Fruit fly (Drosophila melanogaster) whole organism, prepupa: Measurements from ENCODE around the gene idc.

Experiments
- Blimp-1 ChIP-seq: fragments of 200-800 bp; sonication (Bioruptor generic); optimal IDR thresholded peaks from 3 replicates; lab custom pipeline; 2017; ENCODE audit warnings: missing biosample characterization, missing genetic modification characterization, mild to moderate bottlenecking, moderate library complexity, missing genetic modification reagents
- CG10631 ChIP-seq: fragments of 200-800 bp; sonication (Bioruptor generic); optimal IDR thresholded peaks from 2 replicates; lab custom pipeline; 2016; ENCODE audit warnings: missing biosample characterization, missing genetic modification characterization
- CG11762 ChIP-seq: fragments of 200-800 bp; sonication (Bioruptor generic); optimal IDR thresholded peaks from 3 replicates; lab custom pipeline; 2016; ENCODE audit warnings: missing biosample characterization, missing genetic modification characterization; ENCODE audit not compliant: insufficient read depth
- CG15336 ChIP-seq: fragments of 200-800 bp; sonication (Bioruptor generic); IDR thresholded peaks from 2 replicates; pipeline ENCODE4 v1.3.6; 2022; ENCODE audit warnings: missing biosample characterization, missing genetic modification characterization
- CG1621 ChIP-seq: fragments of 200-800 bp; sonication (Bioruptor generic); optimal IDR thresholded peaks from 3 replicates; lab custom pipeline; 2018; ENCODE audit warnings: missing biosample characterization, mild to moderate bottlenecking, missing genetic modification characterization
- CG3032 ChIP-seq: fragments of 200-800 bp; optimal IDR thresholded peaks from 2 replicates; lab custom pipeline; 2019; ENCODE audit warnings: missing biosample characterization, mild to moderate bottlenecking, missing genetic modification characterization, moderate library complexity
- CG32006 ChIP-seq: fragments of 200-800 bp; sonication (Bioruptor generic); optimal IDR thresholded peaks from 3 replicates; lab custom pipeline; 2017; ENCODE audit warnings: missing biosample characterization, mild to moderate bottlenecking, missing genetic modification characterization
- CG34406 ChIP-seq: fragments of 200-800 bp; sonication (Bioruptor generic); optimal IDR thresholded peaks from 3 replicates; lab custom pipeline; 2016; ENCODE audit warnings: missing biosample characterization, missing genetic modification characterization
- CG3919 ChIP-seq: fragments of 200-800 bp; sonication (Bioruptor generic); optimal IDR thresholded peaks from 3 replicates; lab custom pipeline; 2016; ENCODE audit warnings: missing biosample characterization, missing genetic modification characterization
- CG4318 ChIP-seq: fragments of 200-800 bp; sonication (Bioruptor generic); optimal IDR thresholded peaks from 3 replicates; lab custom pipeline; 2017; ENCODE audit warnings: missing biosample characterization, mild to moderate bottlenecking, missing genetic modification characterization
- CG6276 ChIP-seq: fragments of 200-800 bp; sonication (Bioruptor generic); optimal IDR thresholded peaks from 2 replicates; lab custom pipeline; 2017; ENCODE audit warnings: missing biosample characterization, mild to moderate bottlenecking, missing genetic modification characterization
- CG6792 ChIP-seq: fragments of 200-800 bp; sonication (Bioruptor generic); optimal IDR thresholded peaks from 3 replicates; lab custom pipeline; 2016; ENCODE audit warnings: missing biosample characterization, missing genetic modification characterization
- CG6808 ChIP-seq: fragments of 200-800 bp; sonication (Bioruptor generic); optimal IDR thresholded peaks from 3 replicates; lab custom pipeline; 2017; ENCODE audit warnings: missing biosample characterization, missing genetic modification characterization, mild to moderate bottlenecking, moderate library complexity, missing genetic modification reagents
- CG6854 ChIP-seq: fragments of 200-800 bp; sonication (Bioruptor generic); optimal IDR thresholded peaks from 2 replicates; lab custom pipeline; 2017; ENCODE audit warnings: missing biosample characterization, mild to moderate bottlenecking, missing genetic modification characterization
- CG8119 ChIP-seq: fragments of 200-800 bp; sonication (Bioruptor generic); IDR thresholded peaks from 3 replicates; pipeline ENCODE4 v1.3.6; 2022; ENCODE audit warnings: missing biosample characterization, missing genetic modification characterization
- CG9139 ChIP-seq: fragments of 200-800 bp; sonication (Bioruptor generic); optimal IDR thresholded peaks from 3 replicates; lab custom pipeline; 2017; ENCODE audit warnings: missing biosample characterization, mild to moderate bottlenecking, missing genetic modification characterization
- Eip75B ChIP-seq: fragments of 200-800 bp; sonication (Bioruptor generic); optimal IDR thresholded peaks from 3 replicates; lab custom pipeline; 2016; ENCODE audit warnings: missing biosample characterization, missing genetic modification characterization
- Eip78C ChIP-seq: fragments of 200-800 bp; sonication (Bioruptor generic); peaks from one replicate; lab custom pipeline; 2016; ENCODE audit warnings: missing biosample characterization, missing genetic modification characterization
- Eip93F ChIP-seq: fragments of 200-800 bp; sonication (Bioruptor generic); optimal IDR thresholded peaks from 2 replicates; lab custom pipeline; 2016; ENCODE audit warnings: missing biosample characterization, mild to moderate bottlenecking, missing genetic modification characterization
- Ets21C ChIP-seq: fragments of 200-800 bp; sonication (Bioruptor generic); optimal IDR thresholded peaks from 3 replicates; lab custom pipeline; 2016; ENCODE audit warnings: missing biosample characterization, missing genetic modification characterization
- Gug ChIP-seq: fragments of 200-800 bp; sonication (Bioruptor generic); IDR thresholded peaks from 2 replicates; pipeline ENCODE4 v1.3.6; 2022; ENCODE audit warnings: missing biosample characterization, missing genetic modification characterization
- Hr38 ChIP-seq: sonication (Bioruptor generic); optimal IDR thresholded peaks from 2 replicates; lab custom pipeline; 2016; ENCODE audit warnings: missing biosample characterization, missing genetic modification characterization
- Hr4 ChIP-seq: fragments of 200-800 bp; sonication (Bioruptor generic); optimal IDR thresholded peaks from 3 replicates; lab custom pipeline; 2016; ENCODE audit warnings: missing biosample characterization, missing genetic modification characterization
- Lpt ChIP-seq: fragments of 200-800 bp; sonication (Bioruptor generic); optimal IDR thresholded peaks from 3 replicates; lab custom pipeline; 2016; ENCODE audit warnings: missing biosample characterization, missing genetic modification characterization
- Sox14 ChIP-seq: fragments of 200-800 bp; sonication (Bioruptor generic); optimal IDR thresholded peaks from 3 replicates; lab custom pipeline; 2016; ENCODE audit warnings: missing biosample characterization, missing genetic modification characterization
- Sox15 ChIP-seq: fragments of 200-800 bp; sonication (Bioruptor generic); optimal IDR thresholded peaks from 3 replicates; lab custom pipeline; 2016; ENCODE audit warnings: missing biosample characterization, missing genetic modification characterization
- acj6 ChIP-seq: fragments of 200-800 bp; sonication (Bioruptor generic); optimal IDR thresholded peaks from 3 replicates; lab custom pipeline; 2016; ENCODE audit warnings: missing biosample characterization, missing genetic modification characterization
- cyc ChIP-seq: fragments of 200-800 bp; sonication (Bioruptor generic); optimal IDR thresholded peaks from 3 replicates; lab custom pipeline; 2016; ENCODE audit warnings: missing biosample characterization, missing genetic modification characterization
- dac ChIP-seq: fragments of 200-800 bp; sonication (Bioruptor generic); optimal IDR thresholded peaks from 2 replicates; lab custom pipeline; 2017; ENCODE audit warnings: missing biosample characterization, mild to moderate bottlenecking, missing genetic modification characterization
- eg ChIP-seq: fragments of 200-800 bp; sonication (Bioruptor generic); IDR thresholded peaks from 3 replicates; pipeline ENCODE4 v1.3.6; 2022; ENCODE audit warnings: missing biosample characterization, missing genetic modification characterization
- fd85E ChIP-seq: fragments of 200-800 bp; sonication (Bioruptor generic); optimal IDR thresholded peaks from 3 replicates; lab custom pipeline; 2016; ENCODE audit warnings: missing biosample characterization, missing genetic modification characterization
- fkh ChIP-seq: fragments of 200-800 bp; sonication (Bioruptor generic); optimal IDR thresholded peaks from 3 replicates; lab custom pipeline; 2017; ENCODE audit warnings: missing biosample characterization, mild to moderate bottlenecking, missing genetic modification characterization, moderate library complexity
- lz ChIP-seq: fragments of 200-800 bp; sonication (Bioruptor generic); optimal IDR thresholded peaks from 3 replicates; lab custom pipeline; 2016; ENCODE audit warnings: missing biosample characterization, missing genetic modification characterization
- net ChIP-seq: fragments of 200-800 bp; sonication (Bioruptor generic); optimal IDR thresholded peaks from 3 replicates; lab custom pipeline; 2016; ENCODE audit warnings: missing biosample characterization, missing genetic modification characterization
- pdm3 ChIP-seq: fragments of 200-800 bp; sonication (Bioruptor generic); optimal IDR thresholded peaks from 3 replicates; lab custom pipeline; 2016; ENCODE audit warnings: missing biosample characterization, missing genetic modification characterization
- ss ChIP-seq, 2 experiments: fragments of 200-800 bp; sonication (Bioruptor generic); optimal IDR thresholded peaks; 2 replicates in 1 of 2; 3 replicates in 1 of 2; lab custom pipeline; 2017 to 2018; ENCODE audit warnings: mild to moderate bottlenecking in 2 of 2, missing biosample characterization in 2 of 2, missing genetic modification characterization in 2 of 2, moderate library complexity in 1 of 2
- svp ChIP-seq: fragments of 200-800 bp; sonication (Bioruptor generic); peaks from one replicate; lab custom pipeline; 2016; ENCODE audit warnings: missing biosample characterization, missing genetic modification characterization
- vri ChIP-seq: fragments of 200-800 bp; sonication (Bioruptor generic); optimal IDR thresholded peaks from 3 replicates; lab custom pipeline; 2016; ENCODE audit warnings: missing biosample characterization, mild to moderate bottlenecking, missing genetic modification characterization

idc gene

DNA sequence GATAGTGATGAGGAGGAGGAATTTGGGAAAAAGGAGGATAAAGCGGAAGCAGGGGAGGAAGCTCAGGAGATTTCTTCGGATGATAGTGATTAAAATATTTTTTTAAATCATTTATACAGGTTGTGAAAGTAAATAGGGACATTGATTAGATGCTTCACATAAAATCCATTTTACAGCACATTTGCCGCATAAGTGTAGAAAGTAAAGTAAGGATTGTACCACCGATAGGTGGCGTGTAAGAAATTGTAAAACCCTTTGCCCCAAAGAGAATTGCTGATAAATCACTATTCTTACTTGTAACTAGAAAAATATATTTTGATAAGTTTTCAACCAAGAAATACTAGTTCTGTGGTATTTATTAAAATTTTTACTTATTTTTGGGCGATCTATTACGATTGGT lies 27.3 kb downstream of the idc start:
- TF ChIP-seq Blimp-1 (GFP tag; lab: Kevin White, UChicago) (no peak), Ets21C (no peak)

DNA sequence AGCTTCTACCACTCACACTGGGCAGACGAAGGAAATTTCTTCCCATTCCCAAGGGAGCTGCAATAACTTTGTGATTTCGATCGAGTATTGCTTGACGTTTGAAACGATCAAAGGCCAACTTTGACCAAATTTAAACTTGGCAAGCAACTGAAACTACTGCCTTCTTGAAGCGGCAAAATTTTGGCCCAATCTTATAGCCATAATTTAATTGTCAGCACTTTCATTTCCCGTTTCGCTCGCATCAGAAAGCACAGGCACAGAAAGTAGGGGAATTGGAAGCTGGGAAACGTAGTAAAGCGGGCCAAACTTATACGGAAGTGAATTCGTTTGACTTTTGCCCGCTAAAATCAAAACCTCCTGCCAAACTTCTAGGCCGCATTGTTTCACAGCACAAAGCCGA lies 28.0 kb downstream of the idc start, which contains the start of gene CG4390:
Gene CG4390 (minus strand): TSS at position 101 of the 400 bp plus-strand sequence.
- TF ChIP-seq net (GFP tag; lab: Kevin White, UChicago) (no peak), svp (GFP tag; lab: Kevin White, UChicago) (no peak), ss (GFP tag; optimal IDR thresholded peaks at IDR 0.05; lab: Kevin White, UChicago) (no peak), cyc (no peak), CG6808 (GFP tag; lab: Kevin White, UChicago) (no peak), Eip75B (GFP tag; lab: Kevin White, UChicago) (no peak), CG6854 (GFP tag; lab: Kevin White, UChicago) (no peak), CG6792 (GFP tag; lab: Kevin White, UChicago) (no peak), CG15336 (GFP tag; lab: Robert Waterston, UW) (no peak), Hr38 (GFP tag; lab: Kevin White, UChicago) (no peak), Sox14 (GFP tag; lab: Kevin White, UChicago) (no peak), fkh (GFP tag; lab: Kevin White, UChicago) (no peak), CG11762 (no peak), Hr4 (GFP tag; lab: Kevin White, UChicago) (no peak), fd85E (GFP tag; lab: Kevin White, UChicago) (no peak), CG34406 (GFP tag; lab: Kevin White, UChicago) (no peak)
- TF ChIP-seq, all 60 proteins: peak for 0

DNA sequence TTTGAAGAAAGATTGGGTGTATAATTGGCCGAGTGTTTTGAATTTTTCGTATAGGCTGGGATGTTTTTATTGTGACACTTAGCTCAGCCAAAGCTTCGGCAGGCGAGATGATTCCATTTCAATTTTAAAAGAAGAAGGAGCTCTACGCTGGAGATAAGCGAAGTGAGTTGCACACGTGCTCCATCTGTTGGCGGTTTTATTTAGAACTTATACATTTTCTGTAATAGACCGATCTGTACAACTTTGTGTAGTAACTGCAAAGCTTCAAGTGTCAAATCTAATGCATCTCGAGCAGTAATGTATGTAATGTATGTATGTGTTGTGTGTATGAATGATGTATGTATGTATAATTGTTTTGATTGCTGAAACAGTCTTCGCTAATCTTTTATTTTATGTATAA lies 34.8 kb downstream of the idc start:
- TF ChIP-seq Gug (no peak), CG4318 (no peak), eg (no peak), CG10631 (GFP tag; lab: Kevin White, UChicago) (no peak), fd85E (GFP tag; lab: Kevin White, UChicago) (no peak), pdm3 (GFP tag; lab: Kevin White, UChicago) (no peak), Lpt (GFP tag; lab: Kevin White, UChicago) (no peak), Eip93F (GFP tag; lab: Kevin White, UChicago) (no peak), ss (GFP tag; optimal IDR thresholded peaks at IDR 0.05; lab: Kevin White, UChicago) (no peak), CG1621 (tag; lab: Kevin White, UChicago) (no peak), Eip78C (GFP tag; lab: Kevin White, UChicago) (no peak), CG32006 (no peak), lz (GFP tag; lab: Kevin White, UChicago) (no peak), acj6 (GFP tag; lab: Kevin White, UChicago) (no peak), Hr38 (GFP tag; lab: Kevin White, UChicago) (no peak)

DNA sequence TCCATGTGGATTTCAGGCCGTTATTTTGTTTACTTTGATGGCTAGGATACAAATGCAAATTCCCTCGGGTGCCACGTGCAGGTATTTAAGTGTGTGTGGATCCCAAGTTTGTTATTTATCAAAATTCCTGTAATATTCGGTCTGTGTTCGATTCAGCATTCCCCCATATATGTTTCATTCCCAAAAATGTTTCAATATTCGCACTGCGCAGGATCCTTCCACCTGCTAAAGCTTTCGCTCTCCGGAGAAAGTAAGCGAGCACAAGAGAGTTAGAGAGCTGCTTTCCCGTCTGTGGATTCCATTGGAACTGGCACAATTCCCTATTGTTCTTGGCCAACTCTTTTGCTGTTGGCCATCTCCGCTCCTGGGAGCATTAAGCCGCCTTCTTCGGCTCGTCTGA lies 48.6 kb downstream of the idc start:
- TF ChIP-seq lz (GFP tag; lab: Kevin White, UChicago): no peak
- TF ChIP-seq ss (GFP tag; optimal IDR thresholded peaks at IDR 0.05; lab: Kevin White, UChicago): no peak
- no peak for TF ChIP-seq Lpt (GFP tag; lab: Kevin White, UChicago)
- no peak for TF ChIP-seq fkh (GFP tag; lab: Kevin White, UChicago)
- TF ChIP-seq CG1621 (tag; lab: Kevin White, UChicago): no peak
- no peak for TF ChIP-seq Gug
- TF ChIP-seq CG6808 (GFP tag; lab: Kevin White, UChicago): no peak
- no peak for TF ChIP-seq eg

DNA sequence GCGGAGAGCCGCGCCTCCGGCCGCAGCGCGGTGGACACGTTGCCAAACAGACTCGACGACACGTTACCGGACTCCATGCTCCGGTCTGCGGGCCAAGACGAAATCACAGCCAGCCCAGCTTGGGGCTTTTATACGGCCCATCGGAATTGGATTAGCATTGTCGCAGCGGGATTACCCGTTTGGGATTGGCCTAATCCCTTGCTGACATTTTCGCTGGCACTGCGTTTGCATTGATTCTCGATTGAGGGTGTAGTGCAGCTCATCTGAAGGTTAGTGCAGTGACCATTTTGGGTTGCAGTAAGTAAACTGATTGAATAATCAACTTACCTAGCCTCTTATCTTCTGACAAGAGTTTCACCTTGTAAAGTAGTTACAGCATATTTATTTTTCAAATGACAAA lies 50.7 kb downstream of the idc start, which contains the start of gene Rh3:
Gene Rh3 (minus strand): TSS at position 101 of the 400 bp plus-strand sequence.
- no peak for TF ChIP-seq lz (GFP tag; lab: Kevin White, UChicago)
- TF ChIP-seq Blimp-1 (GFP tag; lab: Kevin White, UChicago): no peak
- TF ChIP-seq CG9139 (GFP tag; lab: Kevin White, UChicago): no peak
- TF ChIP-seq CG4318: no peak
- TF ChIP-seq CG8119 (GFP tag; lab: Robert Waterston, UW): no peak
- no peak for TF ChIP-seq CG3032 (tag; lab: Kevin White, UChicago)
- TF ChIP-seq CG6792 (GFP tag; lab: Kevin White, UChicago): no peak
- TF ChIP-seq vri: no peak
- no peak for TF ChIP-seq Hr38 (GFP tag; lab: Kevin White, UChicago)
- TF ChIP-seq Lpt (GFP tag; lab: Kevin White, UChicago): no peak
- TF ChIP-seq Sox15 (GFP tag; lab: Kevin White, UChicago): no peak
- TF ChIP-seq CG6276 (GFP tag; lab: Kevin White, UChicago): no peak
- no peak for TF ChIP-seq net (GFP tag; lab: Kevin White, UChicago)
- TF ChIP-seq Sox14 (GFP tag; lab: Kevin White, UChicago): no peak
- no peak for TF ChIP-seq Hr4 (GFP tag; lab: Kevin White, UChicago)
- TF ChIP-seq CG3919 (GFP tag; lab: Kevin White, UChicago): no peak
- no peak for TF ChIP-seq dac (GFP tag; lab: Kevin White, UChicago)
